Worm (Caenorhabditis elegans): ENCODE measurements around the gene igdb-2.

igdb-2 gene

DNA sequence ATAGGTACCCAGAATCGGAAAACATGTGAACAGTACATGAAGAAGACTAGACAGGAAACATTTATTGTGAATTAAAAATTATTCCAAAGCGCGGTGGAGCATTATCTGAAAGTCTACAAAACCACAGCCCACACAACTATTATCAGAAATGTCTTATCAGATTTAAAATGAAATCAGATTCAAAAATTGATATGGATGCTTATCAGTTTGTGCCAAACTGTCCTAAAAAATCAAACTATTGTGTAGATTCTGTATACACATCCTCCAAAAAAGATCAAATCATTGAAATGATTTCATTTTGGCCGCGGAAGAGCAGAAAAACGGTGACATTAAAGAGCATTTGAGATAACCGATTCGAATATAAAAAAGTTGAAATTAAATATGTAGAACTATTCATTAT, 33.0 kb upstream of the igdb-2 start, which contains the start of gene irg-4:
irg-4 (plus strand) TSS at position 392 of the 400 bp plus-strand sequence.
- TF ChIP-seq fos-1 (tag; optimal IDR thresholded peaks at IDR 0.05) (peak; percentile 83), crh-2 (tag; optimal IDR thresholded peaks at IDR 0.05) (peak; percentile 36), dmd-4 (tag; optimal IDR thresholded peaks at IDR 0.05) (no peak)

DNA sequence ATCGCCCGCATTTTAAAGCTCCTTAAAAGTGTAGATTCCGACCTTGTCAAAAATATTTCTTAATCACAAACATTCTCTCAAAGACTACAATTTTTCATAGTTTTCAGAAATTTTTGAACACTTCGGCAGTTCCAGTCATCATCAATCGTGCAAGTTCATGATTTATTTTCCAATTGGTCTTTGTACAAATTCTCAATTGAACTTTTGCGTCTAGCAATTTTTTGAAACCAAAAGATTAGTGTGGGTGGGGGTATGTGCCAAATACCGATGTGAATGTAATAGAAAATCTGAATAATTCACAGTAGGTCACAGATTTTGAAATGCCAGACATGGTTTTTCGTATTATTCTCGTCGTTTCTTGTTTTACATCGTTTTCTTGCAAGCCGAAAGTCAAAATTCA, 30.1 kb upstream of the igdb-2 start, which contains the start of gene clec-185:
clec-185 (plus strand) TSS at position 301 of the 400 bp plus-strand sequence.
- TF ChIP-seq nhr-10 (tag; optimal IDR thresholded peaks at IDR 0.05), result no peak
- TF ChIP-seq C34F6.9 (tag; optimal IDR thresholded peaks at IDR 0.05), result no peak
- no peak for TF ChIP-seq mbf-1 (tag; optimal IDR thresholded peaks at IDR 0.05)
- no peak for TF ChIP-seq ztf-4 (tag; optimal IDR thresholded peaks at IDR 0.05)
- TF ChIP-seq gmeb-1 (tag; optimal IDR thresholded peaks at IDR 0.05), result no peak
- no peak for TF ChIP-seq lsy-2 (tag; optimal IDR thresholded peaks at IDR 0.05)
- TF ChIP-seq nhr-23 (tag; optimal IDR thresholded peaks at IDR 0.05), result no peak
- no peak for TF ChIP-seq unc-62 (GFP tag; optimal IDR thresholded peaks at IDR 0.05)
- no peak for TF ChIP-seq nhr-21 (tag; optimal IDR thresholded peaks at IDR 0.05)
- TF ChIP-seq unc-39 (tag; optimal IDR thresholded peaks at IDR 0.05), result no peak
- TF ChIP-seq nhr-12 (tag; optimal IDR thresholded peaks at IDR 0.05), result no peak
- no peak for TF ChIP-seq nhr-129 (tag; optimal IDR thresholded peaks at IDR 0.05)
- no peak for TF ChIP-seq zag-1 (tag; optimal IDR thresholded peaks at IDR 0.05)
- no peak for TF ChIP-seq ZK546.5 (tag; optimal IDR thresholded peaks at IDR 0.05)
- TF ChIP-seq nhr-11 (tag; optimal IDR thresholded peaks at IDR 0.05), result no peak
- TF ChIP-seq lin-11 (tag; optimal IDR thresholded peaks at IDR 0.05), result no peak
- no peak for TF ChIP-seq ceh-82 (tag; optimal IDR thresholded peaks at IDR 0.05)
- no peak for TF ChIP-seq ama-1 (optimal IDR thresholded peaks at IDR 0.05)
- no peak for TF ChIP-seq nhr-25 (tag; optimal IDR thresholded peaks at IDR 0.05)

DNA sequence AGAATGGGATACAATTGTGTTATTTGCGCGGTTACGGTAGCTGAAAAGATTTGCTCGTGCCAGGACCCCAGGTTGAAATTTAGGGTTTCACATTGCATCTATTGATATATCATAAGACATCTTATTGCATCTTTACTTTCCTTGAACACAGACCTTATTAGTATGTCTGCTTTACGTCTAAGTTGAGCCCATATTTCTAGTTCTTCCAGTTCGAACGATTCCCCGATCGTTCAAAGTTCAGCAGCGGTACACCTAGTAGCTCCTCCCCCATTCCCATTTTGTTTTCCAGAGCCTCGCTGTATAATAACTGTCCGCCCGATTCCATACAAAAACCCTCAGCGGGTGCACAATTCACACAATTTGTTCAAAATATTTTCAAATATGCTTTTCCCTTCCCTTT, 26.7 kb upstream of the igdb-2 start, which contains the start of gene C25G4.17:
C25G4.17 (plus strand) TSS at position 301 of the 400 bp plus-strand sequence.
- TF ChIP-seq blmp-1 (tag; optimal IDR thresholded peaks at IDR 0.05; ENCODE audit: insufficient read depth), result no peak
- TF ChIP-seq nhr-21 (tag; optimal IDR thresholded peaks at IDR 0.05), result no peak
- no peak for TF ChIP-seq lin-39 (tag; optimal IDR thresholded peaks at IDR 0.05)
- no peak for TF ChIP-seq unc-39 (tag; optimal IDR thresholded peaks at IDR 0.05)
- TF ChIP-seq sem-4 (tag; optimal IDR thresholded peaks at IDR 0.05), result no peak
- no peak for TF ChIP-seq ztf-4 (tag; optimal IDR thresholded peaks at IDR 0.05)
- TF ChIP-seq alr-1 (tag; optimal IDR thresholded peaks at IDR 0.05), result no peak
- TF ChIP-seq nhr-10 (tag; optimal IDR thresholded peaks at IDR 0.05), result no peak
- no peak for TF ChIP-seq gmeb-1 (tag; optimal IDR thresholded peaks at IDR 0.05)
- TF ChIP-seq elt-3 (tag; optimal IDR thresholded peaks at IDR 0.05), result no peak
- no peak for TF ChIP-seq ceh-16 (tag; optimal IDR thresholded peaks at IDR 0.05)

DNA sequence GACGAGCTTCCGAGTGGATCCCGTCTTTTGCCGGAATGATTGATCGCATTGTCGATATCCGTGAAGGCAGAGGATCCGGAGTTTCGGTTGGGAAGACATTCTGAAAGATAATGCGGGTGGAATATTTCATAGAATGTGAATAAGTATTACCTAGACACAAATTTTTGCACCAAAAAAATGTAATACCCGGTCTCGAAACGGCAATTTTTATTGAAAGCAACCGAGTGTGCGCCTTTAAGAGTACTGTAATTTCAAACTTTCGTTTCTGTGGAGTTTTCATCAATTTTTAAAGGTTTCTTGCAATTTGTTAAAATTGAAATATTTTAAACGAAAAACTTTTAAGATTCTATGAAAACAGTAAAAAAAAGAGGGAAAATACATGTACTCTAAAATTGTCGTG, 24.5 kb upstream of the igdb-2 start, which contains the start of gene C25G4.2:
C25G4.2 (minus strand) TSS at position 100 of the 400 bp plus-strand sequence.
- TF ChIP-seq F13H6.1 (tag; optimal IDR thresholded peaks at IDR 0.05), result no peak
- TF ChIP-seq ztf-4 (tag; optimal IDR thresholded peaks at IDR 0.05), result no peak
- TF ChIP-seq aly-2 (tag; optimal IDR thresholded peaks at IDR 0.05), result no peak
- TF ChIP-seq egl-27 (tag; optimal IDR thresholded peaks at IDR 0.05), result no peak
- no peak for TF ChIP-seq elt-3 (tag; optimal IDR thresholded peaks at IDR 0.05)
- TF ChIP-seq ama-1 (optimal IDR thresholded peaks at IDR 0.05), result no peak
- TF ChIP-seq sma-9 (GFP tag; optimal IDR thresholded peaks at IDR 0.05), result no peak
- no peak for TF ChIP-seq sma-9 (tag; optimal IDR thresholded peaks at IDR 0.05)
- no peak for TF ChIP-seq nhr-11 (tag; optimal IDR thresholded peaks at IDR 0.05)
- TF ChIP-seq gmeb-1 (tag; optimal IDR thresholded peaks at IDR 0.05), result no peak

DNA sequence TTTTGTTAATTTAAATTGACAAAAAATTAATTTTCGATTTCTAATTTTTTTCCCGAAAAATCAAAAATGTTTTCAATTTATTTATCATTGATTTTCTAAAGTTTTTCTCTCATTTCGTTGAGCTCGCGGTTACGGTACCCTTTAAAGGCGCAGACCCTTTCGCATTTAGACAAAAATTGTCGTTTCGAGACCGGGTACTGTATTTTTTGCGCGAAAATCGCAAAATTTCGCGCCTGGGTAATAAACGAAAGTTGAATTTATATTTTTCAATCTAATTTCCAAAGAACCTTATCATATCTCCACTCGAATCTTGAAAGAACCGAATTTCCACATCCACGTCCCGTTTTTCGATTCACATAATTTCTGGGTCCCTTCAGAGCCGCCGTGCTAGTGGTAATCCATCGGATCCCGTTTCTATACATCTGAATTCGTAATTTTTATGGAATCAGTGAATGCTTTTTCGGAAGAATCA, 23.0 kb upstream of the igdb-2 start, which contains the start of gene C25G4.3:
C25G4.3 (minus strand) TSS at position 422 of the 472 bp plus-strand sequence.
- TF ChIP-seq sem-4 (tag; optimal IDR thresholded peaks at IDR 0.05), result no peak

DNA sequence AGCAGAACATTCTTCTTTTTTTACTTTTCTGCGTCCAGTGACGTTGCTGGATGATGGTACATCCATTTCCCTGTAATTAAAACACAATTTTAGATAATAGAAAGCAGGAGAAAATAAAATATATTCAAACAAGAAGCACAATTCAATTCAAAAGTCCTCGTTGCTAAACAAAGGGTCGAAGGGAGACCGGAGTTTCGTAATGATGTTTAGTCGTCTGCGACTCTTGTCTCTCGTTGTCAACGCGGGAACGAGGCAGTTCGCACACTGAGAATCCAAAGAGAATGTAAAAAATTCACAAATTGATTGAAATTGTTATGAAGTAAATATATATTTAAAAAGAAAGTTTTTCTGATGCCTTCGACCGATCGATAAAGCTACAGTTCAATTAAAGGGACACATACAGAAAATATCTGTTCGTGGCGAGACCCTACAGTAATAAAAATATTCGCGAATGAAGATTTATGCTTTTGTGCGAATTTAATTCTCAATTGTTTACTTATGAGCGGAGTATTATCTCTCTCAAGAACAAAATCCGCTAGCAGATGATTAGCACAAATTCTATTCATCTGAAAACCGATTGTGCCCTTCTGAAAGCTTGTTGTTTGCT, 17.1 kb upstream of the igdb-2 start, which contains the start of gene dpy-26:
dpy-26 (minus strand) TSS at position 111 of the 607 bp plus-strand sequence.
- TF ChIP-seq fos-1 (tag; optimal IDR thresholded peaks at IDR 0.05) (no peak), nhr-129 (tag; optimal IDR thresholded peaks at IDR 0.05) (peak; percentile 86), crh-2 (tag; optimal IDR thresholded peaks at IDR 0.05) (peak; percentile 25), nhr-10 (tag; optimal IDR thresholded peaks at IDR 0.05) (no peak), gmeb-1 (tag; optimal IDR thresholded peaks at IDR 0.05) (peak; percentile 39), unc-55 (GFP tag; optimal IDR thresholded peaks at IDR 0.05) (no peak), lsy-2 (tag; optimal IDR thresholded peaks at IDR 0.05) (peak in 1 of 2 experiments; percentile 1)
